Fruit fly (Drosophila melanogaster): ENCODE data around the gene Ttc30.

The Ttc30 gene

DNA sequence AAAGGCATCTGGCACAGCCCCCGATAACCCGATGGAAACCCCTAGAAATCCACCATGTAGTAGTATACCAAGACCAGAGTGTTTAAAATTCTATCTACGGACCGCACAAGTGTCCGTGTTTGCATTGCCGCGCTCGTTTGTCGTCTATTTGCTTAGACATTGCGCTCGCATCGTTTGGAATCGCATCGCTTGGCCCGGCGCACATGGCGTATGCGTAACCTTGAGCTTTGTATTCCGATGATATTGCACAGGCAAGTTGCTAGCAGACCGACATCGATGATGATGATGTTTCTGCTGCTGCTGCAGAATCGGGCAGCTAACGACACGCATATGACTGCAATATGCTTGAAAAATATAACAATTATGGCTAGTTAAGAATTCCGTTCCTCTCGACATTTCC is 18.1 kb upstream of the Ttc30 start:
- TF ChIP-seq Gsc (GFP tag; IDR thresholded peaks at IDR 0.05) (no peak), unc-4 (GFP tag; IDR thresholded peaks at IDR 0.05; ENCODE audit: partially characterized antibody) (no peak), Ets65A (GFP tag) (peak; percentile 82), Lim3 (GFP tag; IDR thresholded peaks at IDR 0.05) (no peak)

DNA sequence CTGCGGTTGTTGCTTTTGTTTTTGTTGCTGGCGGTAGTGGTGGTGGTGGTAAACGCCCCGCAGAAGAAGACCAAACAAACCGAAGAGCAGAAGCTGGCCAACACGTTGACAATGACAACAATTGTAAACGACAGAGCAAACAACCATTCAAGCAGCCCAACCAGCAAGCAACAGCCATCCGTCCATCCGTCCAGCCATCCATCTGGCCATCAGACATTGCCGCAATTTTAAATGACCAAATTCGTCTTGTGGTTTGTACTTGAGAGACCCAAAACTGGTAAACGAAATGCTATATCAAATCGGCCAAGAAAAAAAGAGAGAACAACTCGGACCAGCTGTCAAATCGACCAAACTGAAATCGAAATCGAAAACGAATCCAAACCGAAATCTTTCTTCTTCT is 10.8 kb upstream of the Ttc30 start:
- TF ChIP-seq sr (GFP tag; IDR thresholded peaks at IDR 0.05) (no peak), CG17912 (GFP tag; optimal IDR thresholded peaks at IDR 0.05) (no peak), CG8290 (GFP tag; optimal IDR thresholded peaks at IDR 0.05) (no peak), CG8290 (tag; optimal IDR thresholded peaks at IDR 0.05) (peak in 1 of 2 experiments; percentile 17), H2.0 (GFP tag; IDR thresholded peaks at IDR 0.05) (0 out of 2 replicates have a peak, but pooled peaks have one; percentile 9), ci (GFP tag; IDR thresholded peaks at IDR 0.05) (0 out of 3 replicates have a peak, but pooled peaks have one; percentile 44), CG8281 (tag; optimal IDR thresholded peaks at IDR 0.05) (peak; percentile 97), chinmo (GFP tag; IDR thresholded peaks at IDR 0.05; ENCODE audit: partially characterized antibody) (0 out of 4 replicates have a peak, but pooled peaks have one; percentile 49), H15 (GFP tag; IDR thresholded peaks at IDR 0.05) (0 out of 3 replicates have a peak, but pooled peaks have one; percentile 24)

DNA sequence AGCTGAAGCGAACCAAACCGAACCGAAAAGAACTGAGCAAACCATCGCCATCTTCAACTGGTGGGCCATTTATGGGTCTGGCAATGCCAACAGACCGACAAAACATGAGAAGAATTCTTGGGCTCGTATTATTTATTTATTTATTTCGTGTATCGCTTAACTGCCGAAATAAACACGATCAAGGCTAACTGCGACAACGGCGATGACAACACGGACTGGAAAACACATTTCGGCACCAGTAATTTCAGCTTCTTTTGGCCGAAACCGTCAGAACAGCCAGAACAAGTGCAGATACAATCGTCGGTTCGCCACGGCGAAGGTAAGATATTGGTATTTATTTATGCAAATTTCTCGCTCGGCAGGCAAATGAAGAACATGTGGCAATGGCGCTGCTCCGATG is 9.4 kb upstream of the Ttc30 start:
- TF ChIP-seq hth (optimal IDR thresholded peaks at IDR 0.05), result no peak
- no peak for TF ChIP-seq amos (GFP tag; IDR thresholded peaks at IDR 0.05; ENCODE audit: partially characterized antibody)
- peak; percentile 89 for TF ChIP-seq chinmo (GFP tag; IDR thresholded peaks at IDR 0.05; ENCODE audit: partially characterized antibody)
- peak; percentile 37 for TF ChIP-seq CG12769 (tag; optimal IDR thresholded peaks at IDR 0.05)
- TF ChIP-seq so (GFP tag; IDR thresholded peaks at IDR 0.05), result 0 out of 3 replicates have a peak, but pooled peaks have one; percentile 20
- peak; percentile 73 for TF ChIP-seq Med (GFP tag)
- TF ChIP-seq eyg (GFP tag; optimal IDR thresholded peaks at IDR 0.05), result no peak
- 0 out of 2 replicates have a peak, but pooled peaks have one; percentile 12 for TF ChIP-seq vvl (GFP tag; IDR thresholded peaks at IDR 0.05)
- TF ChIP-seq mld (GFP tag; IDR thresholded peaks at IDR 0.05; ENCODE audit: partially characterized antibody), result no peak
- no peak for TF ChIP-seq CG8290 (GFP tag; optimal IDR thresholded peaks at IDR 0.05)
- TF ChIP-seq CG8290 (tag; optimal IDR thresholded peaks at IDR 0.05), result peak in 1 of 2 experiments; percentile 31
- TF ChIP-seq sc (optimal IDR thresholded peaks at IDR 0.05), result no peak
- no peak for TF ChIP-seq sc (GFP tag; optimal IDR thresholded peaks at IDR 0.05)
- TF ChIP-seq sd (tag; optimal IDR thresholded peaks at IDR 0.05), result peak; percentile 68
- TF ChIP-seq CG32532 (GFP tag; IDR thresholded peaks at IDR 0.05), result peak; percentile 25; the same call in 1 of the 2 replicates
- peak; percentile 23 for TF ChIP-seq CG13894 (tag; optimal IDR thresholded peaks at IDR 0.05)
- no peak for TF ChIP-seq CG10543 (GFP tag; optimal IDR thresholded peaks at IDR 0.05)

DNA sequence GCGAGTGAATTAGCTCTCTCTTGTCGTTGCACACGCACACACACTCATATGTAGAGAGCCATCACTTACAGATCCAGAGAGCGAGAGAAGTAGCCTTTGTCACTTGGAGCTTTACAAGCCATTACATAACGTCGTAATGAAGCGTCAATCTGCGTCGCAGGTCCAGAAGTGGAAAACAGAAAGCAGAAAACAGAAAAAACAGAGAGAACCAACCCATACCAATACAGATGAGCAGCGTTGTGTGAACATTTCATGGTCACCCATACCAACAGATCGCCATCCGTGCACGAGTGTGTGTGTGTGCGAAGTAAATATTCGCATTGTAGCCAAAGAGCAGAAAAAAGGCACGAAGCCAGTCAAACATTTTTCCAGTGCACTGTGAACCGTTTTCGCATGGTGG is 8.3 kb upstream of the Ttc30 start:
- TF ChIP-seq Ets97D (GFP tag; optimal IDR thresholded peaks at IDR 0.05) (no peak), CG16863 (GFP tag; optimal IDR thresholded peaks at IDR 0.05) (no peak), crp (GFP tag; optimal IDR thresholded peaks at IDR 0.05) (no peak), nom (GFP tag; optimal IDR thresholded peaks at IDR 0.05) (peak; percentile 73), sob (GFP tag; IDR thresholded peaks at IDR 0.05) (0 out of 2 replicates have a peak, but pooled peaks have one; percentile 9), kah (GFP tag; optimal IDR thresholded peaks at IDR 0.05) (no peak), kay (GFP tag; optimal IDR thresholded peaks at IDR 0.05) (no peak), Sox102F (GFP tag; optimal IDR thresholded peaks at IDR 0.05) (no peak), CG13624 (GFP tag; optimal IDR thresholded peaks at IDR 0.05) (peak; percentile 38), mirr (GFP tag; optimal IDR thresholded peaks at IDR 0.05) (peak; percentile 7), CG6854 (GFP tag; optimal IDR thresholded peaks at IDR 0.05) (no peak), bsh (GFP tag; optimal IDR thresholded peaks at IDR 0.05) (peak in 1 of 2 experiments; percentile 40), CG6254 (GFP tag; optimal IDR thresholded peaks at IDR 0.05) (no peak), sug (tag; optimal IDR thresholded peaks at IDR 0.05) (peak; percentile 10), E2f1 (GFP tag; IDR thresholded peaks at IDR 0.05) (no peak), chinmo (GFP tag; IDR thresholded peaks at IDR 0.05; ENCODE audit: partially characterized antibody) (peak; percentile 85; the same call in 3 of the 4 replicates), dysf (GFP tag; IDR thresholded peaks at IDR 0.05) (peak; percentile 16; the same call in 1 of the 3 replicates), CG3726 (GFP tag; IDR thresholded peaks at IDR 0.05) (0 out of 3 replicates have a peak, but pooled peaks have one; percentile 6), CG2120 (GFP tag; optimal IDR thresholded peaks at IDR 0.05) (no peak), CG42726 (GFP tag; IDR thresholded peaks at IDR 0.05; ENCODE audit: partially characterized antibody) (no peak), Med (GFP tag) (peak; percentile 28)

Measured in whole organism, embryonic.